Worm (Caenorhabditis elegans): Measurements from ENCODE around the gene dhhc-4.
A peak's percentile ranks its signal among the peaks of the same experiment; 100 is the strongest.

dhhc-4 gene

ce11 chrIII:9817087-9817612, 50.4 kb downstream of the dhhc-4 start, which contains the start of gene cnx-1:
cnx-1 (minus strand) TSS chrIII:9817137.
- TF ChIP-seq klf-2 (GFP tag; conservative IDR thresholded peaks at IDR 0.05) (no peak), ztf-29 (GFP tag; IDR thresholded peaks at IDR 0.05) (no peak), ztf-23 (GFP tag; IDR thresholded peaks at IDR 0.05) (no peak), T22C8.4 (GFP tag; IDR thresholded peaks at IDR 0.05) (no peak), ref-1 (GFP tag; conservative IDR thresholded peaks at IDR 0.05) (no peak), cog-1 (tag; optimal IDR thresholded peaks at IDR 0.05) (no peak), med-1 (GFP tag; optimal IDR thresholded peaks at IDR 0.05; ENCODE audit: insufficient read depth) (no peak), flt-1 (GFP tag; IDR thresholded peaks at IDR 0.05) (peak; percentile 42; the same call in 1 of the 2 replicates), tab-1 (GFP tag; IDR thresholded peaks at IDR 0.05) (peak; percentile 68; the same call in 1 of the 2 replicates)
